Worm (Caenorhabditis elegans): ENCODE results near the gene acs-1.

DNA sequence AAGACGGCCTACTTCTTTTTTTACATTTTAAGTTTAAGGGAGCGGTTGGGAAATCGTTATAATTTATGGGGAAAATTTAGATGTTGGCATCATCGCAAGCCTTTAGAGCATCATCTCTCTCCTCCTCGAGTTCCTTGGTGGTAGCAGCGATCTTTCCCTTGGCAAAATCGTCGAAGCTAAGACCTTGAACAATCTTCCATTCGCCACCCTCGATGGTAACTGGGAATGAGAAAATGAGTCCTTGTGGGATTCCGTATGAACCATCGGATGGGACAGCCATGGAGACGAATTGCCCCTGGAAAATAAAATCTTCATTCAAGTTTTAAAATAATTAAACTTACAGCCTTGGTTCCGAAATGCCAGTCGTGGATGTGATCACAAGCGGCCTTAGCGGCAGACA, 9.4 kb upstream of the acs-1 start:
- no peak for TF ChIP-seq tab-1 (GFP tag; IDR thresholded peaks at IDR 0.05)
- no peak for TF ChIP-seq flt-1 (GFP tag; IDR thresholded peaks at IDR 0.05)
- TF ChIP-seq ref-1 (GFP tag; conservative IDR thresholded peaks at IDR 0.05), result no peak
- no peak for TF ChIP-seq cog-1 (tag; optimal IDR thresholded peaks at IDR 0.05)
- TF ChIP-seq klf-2 (GFP tag; conservative IDR thresholded peaks at IDR 0.05), result no peak
- no peak for TF ChIP-seq ztf-29 (GFP tag; IDR thresholded peaks at IDR 0.05)
